Fruit fly (Drosophila melanogaster) whole organism, wandering third instar larva: Measurements from ENCODE around the gene SP555.

Experiments
- Abd-B ChIP-seq: fragments of >200 bp; optimal IDR thresholded peaks from 2 replicates; lab custom pipeline; 2017; ENCODE audit warnings: missing biosample characterization, missing genetic modification characterization
- Dfd ChIP-seq: fragments of >200 bp; optimal IDR thresholded peaks from 2 replicates; lab custom pipeline; 2017; ENCODE audit warnings: missing biosample characterization, missing genetic modification characterization
- Hnf4 ChIP-seq: fragments of 200-800 bp; sonication (Bioruptor generic); optimal IDR thresholded peaks from 2 replicates; lab custom pipeline; 2016; ENCODE audit warnings: missing biosample characterization, mild to moderate bottlenecking, missing genetic modification characterization
- Myc ChIP-seq: fragments of >200 bp; optimal IDR thresholded peaks from 2 replicates; lab custom pipeline; 2017
- Rel ChIP-seq, 2 experiments: fragments of 200-800 bp; sonication (Bioruptor generic) in 1 of 2; optimal IDR thresholded peaks; 2 replicates in 1 of 2; 3 replicates in 1 of 2; lab custom pipeline; 2016 to 2019; ENCODE audit warnings: mild to moderate bottlenecking in 2 of 2, missing biosample characterization in 2 of 2, missing genetic modification characterization in 2 of 2, moderate library complexity in 1 of 2
- Vsx2 ChIP-seq: fragments of 200-300, 225-300 bp; sonication (Bioruptor generic); optimal IDR thresholded peaks from 2 replicates; lab custom pipeline; 2018; ENCODE audit warnings: missing biosample characterization, missing genetic modification characterization; ENCODE audit not compliant: partially characterized antibody
- br ChIP-seq: fragments of 200-800 bp; sonication (Bioruptor generic); optimal IDR thresholded peaks from 2 replicates; lab custom pipeline; 2016; ENCODE audit warnings: missing biosample characterization, missing genetic modification characterization
- dl ChIP-seq, 2 experiments: fragments of 175-275, 200-275 bp in 1 of 2; fragments of 200-275 bp in 1 of 2; sonication (Bioruptor generic); optimal IDR thresholded peaks; lab custom pipeline; 2018; ENCODE audit warnings: mild to moderate bottlenecking in 2 of 2, missing biosample characterization in 2 of 2, missing genetic modification characterization in 2 of 2, moderate library complexity in 2 of 2; ENCODE audit not compliant: partially characterized antibody in 2 of 2, insufficient read depth in 1 of 2
- dmrt93B ChIP-seq: fragments of 200-800 bp; sonication (Bioruptor generic); optimal IDR thresholded peaks from 2 replicates; lab custom pipeline; 2018; ENCODE audit warnings: missing biosample characterization, mild to moderate bottlenecking, missing genetic modification characterization
- foxo ChIP-seq, 2 experiments: fragments of 200-800 bp; sonication (Bioruptor generic); optimal IDR thresholded peaks; 2 replicates in 1 of 2; 3 replicates in 1 of 2; lab custom pipeline; 2016 to 2017; ENCODE audit warnings: missing biosample characterization in 2 of 2, missing genetic modification characterization in 2 of 2
- pan ChIP-seq: fragments of >200 bp; optimal IDR thresholded peaks from 2 replicates; lab custom pipeline; 2017
- psq ChIP-seq: fragments of 200-800 bp; sonication (Bioruptor generic); optimal IDR thresholded peaks from 3 replicates; lab custom pipeline; 2017; ENCODE audit warnings: missing biosample characterization, mild to moderate bottlenecking, missing genetic modification characterization, moderate library complexity
- sv ChIP-seq: fragments of 200-800 bp; sonication (Bioruptor generic); optimal IDR thresholded peaks from 3 replicates; lab custom pipeline; 2016; ENCODE audit warnings: missing biosample characterization, missing genetic modification characterization

dm6 chr2L:5060952-5061478, 23.5 kb downstream of the SP555 start:
- TF ChIP-seq pan: no peak
- TF ChIP-seq psq: peak; percentile 71
- peak; percentile 46 for TF ChIP-seq dmrt93B (GFP tag; lab: Kevin White, UChicago)
- no peak for TF ChIP-seq Abd-B (GFP tag; lab: Kevin White, UChicago)
- TF ChIP-seq sv (GFP tag; lab: Kevin White, UChicago): peak; percentile 64
- no peak for TF ChIP-seq Myc (lab: Kevin White, UChicago)
- TF ChIP-seq Vsx2 (GFP tag; lab: Kevin White, UChicago): no peak
- peak in 1 of 2 experiments; percentile 93 for TF ChIP-seq foxo (GFP tag; optimal IDR thresholded peaks at IDR 0.05; lab: Kevin White, UChicago)
- no peak for TF ChIP-seq Rel (GFP tag; optimal IDR thresholded peaks at IDR 0.05; lab: Kevin White, UChicago)
- TF ChIP-seq Rel (tag; optimal IDR thresholded peaks at IDR 0.05; lab: Kevin White, UChicago): peak; percentile 13
- no peak for TF ChIP-seq Dfd (GFP tag; lab: Kevin White, UChicago)
- peak; percentile 83 for TF ChIP-seq br (GFP tag; lab: Kevin White, UChicago)
- no peak for TF ChIP-seq dl (GFP tag; optimal IDR thresholded peaks at IDR 0.05; lab: Kevin White, UChicago; ENCODE audit: insufficient read depth in 1 of 2, partially characterized antibody in 2 of 2)
- peak; percentile 81 for TF ChIP-seq Hnf4 (GFP tag; lab: Kevin White, UChicago)
